Worm (Caenorhabditis elegans) whole organism, young adult: ENCODE measurements around the gene nuc-1.
A peak's percentile ranks its signal among the peaks of the same experiment; 100 is the strongest.

Experiments used
- B0336.3 ChIP-seq: fragments of 200-800 bp; sonication (Bioruptor generic); IDR thresholded peaks from 2 replicates; pipeline ENCODE4 v1.3.6; 2022; ENCODE audit warnings: missing genetic modification characterization, missing compliant biosample characterization
- C06A6.2 ChIP-seq: fragments of 200-800 bp; sonication (Bioruptor generic); conservative IDR thresholded peaks from 2 replicates; pipeline ENCODE4 v1.3.6; 2022; ENCODE audit warnings: missing genetic modification characterization, missing compliant biosample characterization
- D2030.7 ChIP-seq: fragments of 200-800 bp; sonication (Bioruptor generic); IDR thresholded peaks from 2 replicates; pipeline ENCODE4 v1.3.6; 2022; ENCODE audit warnings: missing genetic modification reagents, missing genetic modification characterization, missing compliant biosample characterization
- F22D6.2 ChIP-seq: sonication (generic microtip); optimal IDR thresholded peaks from 2 replicates; lab custom pipeline; 2016; ENCODE audit warnings: mild to moderate bottlenecking, missing genetic modification characterization, missing compliant biosample characterization
- F33H1.4 ChIP-seq: fragments of 200-800 bp; sonication (Bioruptor generic); IDR thresholded peaks from 2 replicates; pipeline ENCODE4 v1.3.6; 2022; ENCODE audit warnings: missing genetic modification reagents, missing genetic modification characterization, missing compliant biosample characterization
- K11D2.4 ChIP-seq: fragments of 200-800 bp; sonication (Bioruptor generic); IDR thresholded peaks from 2 replicates; pipeline ENCODE4 v1.3.6; 2022; ENCODE audit warnings: missing genetic modification reagents, missing genetic modification characterization, missing compliant biosample characterization
- aptf-3 ChIP-seq: fragments of 200-800 bp; sonication (Bioruptor generic); IDR thresholded peaks from 2 replicates; pipeline ENCODE4 v1.3.6; 2022; ENCODE audit warnings: missing genetic modification characterization, missing compliant biosample characterization
- atf-7 ChIP-seq: sonication (generic microtip); optimal IDR thresholded peaks from 2 replicates; lab custom pipeline; 2017; ENCODE audit warnings: mild to moderate bottlenecking, missing genetic modification characterization, missing compliant biosample characterization
- attf-3 ChIP-seq: fragments of 200-800 bp; sonication (Bioruptor generic); conservative IDR thresholded peaks from 2 replicates; pipeline ENCODE4 v1.3.6; 2022; ENCODE audit warnings: missing genetic modification reagents, missing genetic modification characterization, missing compliant biosample characterization
- attf-6 ChIP-seq: fragments of 200-800 bp; sonication (Bioruptor generic); IDR thresholded peaks from 2 replicates; pipeline ENCODE4 v1.3.6; 2022; ENCODE audit warnings: missing genetic modification reagents, missing genetic modification characterization, missing compliant biosample characterization
- bed-1 ChIP-seq: fragments of 200-800 bp; sonication (Bioruptor generic); IDR thresholded peaks from 2 replicates; pipeline ENCODE4 v1.3.6; 2022; ENCODE audit warnings: missing genetic modification reagents, missing genetic modification characterization, missing compliant biosample characterization
- cebp-1 ChIP-seq, 2 experiments: fragments of 200-800 bp in 1 of 2; sonication (Bioruptor generic) in 1 of 2; sonication (generic microtip) in 1 of 2; IDR thresholded peaks in 1 of 2; optimal IDR thresholded peaks in 1 of 2; 2 replicates each; pipeline versions ENCODE4 v1.3.6 to Lab custom; 2017 to 2022; ENCODE audit warnings: missing compliant biosample characterization in 2 of 2, missing genetic modification characterization in 2 of 2, mild to moderate bottlenecking in 1 of 2, missing genetic modification reagents in 1 of 2, moderate library complexity in 1 of 2
- ceh-100 ChIP-seq: fragments of 200-800 bp; sonication (Bioruptor generic); IDR thresholded peaks from 2 replicates; pipeline ENCODE4 v1.3.6; 2022; ENCODE audit warnings: missing genetic modification reagents, missing genetic modification characterization, missing compliant biosample characterization
- ceh-27 ChIP-seq: fragments of 200-800 bp; sonication (Bioruptor generic); optimal IDR thresholded peaks from 2 replicates; lab custom pipeline; 2018; ENCODE audit warnings: mild to moderate bottlenecking, missing genetic modification characterization, moderate library complexity, missing compliant biosample characterization
- ceh-79 ChIP-seq: sonication (generic microtip); optimal IDR thresholded peaks from 2 replicates; lab custom pipeline; 2017; ENCODE audit warnings: mild to moderate bottlenecking, missing genetic modification characterization, missing compliant biosample characterization
- dox-1 ChIP-seq: fragments of 200-800 bp; sonication (Bioruptor generic); IDR thresholded peaks from 2 replicates; pipeline ENCODE4 v1.3.6; 2022; ENCODE audit warnings: missing genetic modification reagents, missing genetic modification characterization, missing compliant biosample characterization
- dpl-1 ChIP-seq: fragments of 150-350 bp; optimal IDR thresholded peaks from 2 replicates; lab custom pipeline; 2014; ENCODE audit warnings: missing biosample characterization, missing genetic modification reagents, missing genetic modification characterization
- egl-44 ChIP-seq: fragments of 200-800 bp; sonication (Bioruptor generic); IDR thresholded peaks from 2 replicates; pipeline ENCODE4 v1.3.6; 2022; ENCODE audit warnings: missing genetic modification reagents, missing genetic modification characterization, missing compliant biosample characterization
- ets-4 ChIP-seq: fragments of 200-800 bp; sonication (Bioruptor generic); optimal IDR thresholded peaks from 2 replicates; lab custom pipeline; 2018; ENCODE audit warnings: mild to moderate bottlenecking, missing genetic modification characterization, missing compliant biosample characterization
- him-1 ChIP-seq: sonication (generic microtip); optimal IDR thresholded peaks from 2 replicates; lab custom pipeline; 2016; ENCODE audit warnings: missing genotype, missing genetic modification reagents, missing genetic modification characterization, missing compliant biosample characterization
- hmg-1.2 ChIP-seq: fragments of 200-800 bp; sonication (Bioruptor generic); IDR thresholded peaks from 2 replicates; pipeline ENCODE4 v1.3.6; 2022; ENCODE audit warnings: missing genetic modification reagents, missing genetic modification characterization, missing compliant biosample characterization
- let-526 ChIP-seq: fragments of 200-800 bp; sonication (Bioruptor generic); IDR thresholded peaks from 2 replicates; pipeline ENCODE4 v1.3.6; 2022; ENCODE audit warnings: missing genetic modification reagents, missing genetic modification characterization, missing compliant biosample characterization
- let-607 ChIP-seq, 2 experiments: fragments of 200-800 bp in 1 of 2; sonication (Bioruptor generic) in 1 of 2; sonication (generic microtip) in 1 of 2; optimal IDR thresholded peaks; 2 replicates each; lab custom pipeline; 2016 to 2018; ENCODE audit warnings: mild to moderate bottlenecking in 2 of 2, missing compliant biosample characterization in 2 of 2, missing genetic modification characterization in 2 of 2, moderate library complexity in 2 of 2, missing genotype in 1 of 2
- lin-26 ChIP-seq: fragments of 200-800 bp; sonication (Bioruptor generic); IDR thresholded peaks from 2 replicates; pipeline ENCODE4 v1.3.6; 2022; ENCODE audit warnings: missing genetic modification reagents, missing genetic modification characterization, missing compliant biosample characterization
- lir-1 ChIP-seq: fragments of 200-800 bp; sonication (Bioruptor generic); conservative IDR thresholded peaks from 2 replicates; pipeline ENCODE4 v1.3.6; 2022; ENCODE audit warnings: missing genetic modification reagents, missing genetic modification characterization, missing compliant biosample characterization
- nhr-179 ChIP-seq: sonication (generic microtip); optimal IDR thresholded peaks from 2 replicates; lab custom pipeline; 2016; ENCODE audit warnings: mild to moderate bottlenecking, missing genetic modification characterization, missing compliant biosample characterization
- nhr-27 ChIP-seq: fragments of 200-800 bp; sonication (Bioruptor generic); optimal IDR thresholded peaks from 2 replicates; lab custom pipeline; 2018; ENCODE audit warnings: mild to moderate bottlenecking, missing genetic modification characterization, moderate library complexity, missing compliant biosample characterization
- nhr-80 ChIP-seq: sonication (generic microtip); optimal IDR thresholded peaks from 2 replicates; lab custom pipeline; 2016; ENCODE audit warnings: missing genetic modification characterization, missing compliant biosample characterization
- nhr-90 ChIP-seq: sonication (generic microtip); optimal IDR thresholded peaks from 2 replicates; lab custom pipeline; 2016; ENCODE audit warnings: missing genotype, mild to moderate bottlenecking, missing genetic modification characterization, missing compliant biosample characterization
- pbrm-1 ChIP-seq: fragments of 200-800 bp; sonication (Bioruptor generic); IDR thresholded peaks from 2 replicates; pipeline ENCODE4 v1.3.6; 2022; ENCODE audit warnings: missing genetic modification reagents, missing genetic modification characterization, missing compliant biosample characterization
- pha-4 ChIP-seq: fragments of 150-350 bp; sonication (generic microtip); optimal IDR thresholded peaks from 2 replicates; lab custom pipeline; 2014; ENCODE audit warnings: missing biosample characterization, missing genetic modification reagents, missing genetic modification characterization
- rec-8 ChIP-seq, 2 experiments: sonication (generic microtip); optimal IDR thresholded peaks; 2 replicates each; lab custom pipeline; 2016; ENCODE audit warnings: mild to moderate bottlenecking in 2 of 2, missing genetic modification characterization in 2 of 2, missing genetic modification reagents in 2 of 2, missing genotype in 2 of 2, missing biosample characterization in 1 of 2, missing compliant biosample characterization in 1 of 2, moderate library complexity in 1 of 2
- repo-1 ChIP-seq: sonication (generic microtip); optimal IDR thresholded peaks from 2 replicates; lab custom pipeline; 2017; ENCODE audit warnings: mild to moderate bottlenecking, missing genetic modification characterization, missing compliant biosample characterization
- sdz-38 ChIP-seq: sonication (generic microtip); optimal IDR thresholded peaks from 2 replicates; lab custom pipeline; 2016; ENCODE audit warnings: missing genotype, missing genetic modification characterization, missing compliant biosample characterization
- snpc-4 ChIP-seq, 5 experiments: fragments of 150-350 bp in 1 of 5; sonication (generic microtip) in 4 of 5; optimal IDR thresholded peaks; 2 replicates each; lab custom pipeline; 2014 to 2018; ENCODE audit warnings: missing genetic modification characterization in 5 of 5, missing biosample characterization in 3 of 5, antibody characterized with exemption in 2 of 5, mild to moderate bottlenecking in 2 of 5, missing compliant biosample characterization in 2 of 5, missing genotype in 2 of 5, moderate library complexity in 2 of 5, missing genetic modification reagents in 1 of 5
- somi-1 ChIP-seq: fragments of 200-800 bp; sonication (Bioruptor generic); optimal IDR thresholded peaks from 2 replicates; lab custom pipeline; 2018; ENCODE audit warnings: mild to moderate bottlenecking, missing genetic modification characterization, missing compliant biosample characterization
- sptf-2 ChIP-seq: fragments of 200-800 bp; sonication (Bioruptor generic); optimal IDR thresholded peaks from 2 replicates; lab custom pipeline; 2018; ENCODE audit warnings: mild to moderate bottlenecking, missing genetic modification characterization, missing compliant biosample characterization
- unc-62 ChIP-seq: fragments of 150-350 bp; optimal IDR thresholded peaks from 2 replicates; lab custom pipeline; 2014; ENCODE audit warnings: missing biosample characterization, missing genetic modification reagents, missing genetic modification characterization
- xnd-1 ChIP-seq: sonication (generic microtip); optimal IDR thresholded peaks from 2 replicates; lab custom pipeline; 2016; ENCODE audit warnings: missing genotype, missing genetic modification reagents, missing genetic modification characterization, missing compliant biosample characterization
- zfh-2 ChIP-seq: fragments of 200-800 bp; sonication (Bioruptor generic); conservative IDR thresholded peaks from 2 replicates; pipeline ENCODE4 v1.3.6; 2022; ENCODE audit warnings: missing genetic modification reagents, missing genetic modification characterization, missing compliant biosample characterization
- ztf-26 ChIP-seq: sonication (generic microtip); optimal IDR thresholded peaks from 2 replicates; lab custom pipeline; 2017; ENCODE audit warnings: missing genetic modification characterization, missing compliant biosample characterization
- ztf-3 ChIP-seq: fragments of 200-800 bp; sonication (Bioruptor generic); optimal IDR thresholded peaks from 2 replicates; lab custom pipeline; 2018; ENCODE audit warnings: mild to moderate bottlenecking, missing genetic modification characterization, missing compliant biosample characterization

The nuc-1 gene

DNA sequence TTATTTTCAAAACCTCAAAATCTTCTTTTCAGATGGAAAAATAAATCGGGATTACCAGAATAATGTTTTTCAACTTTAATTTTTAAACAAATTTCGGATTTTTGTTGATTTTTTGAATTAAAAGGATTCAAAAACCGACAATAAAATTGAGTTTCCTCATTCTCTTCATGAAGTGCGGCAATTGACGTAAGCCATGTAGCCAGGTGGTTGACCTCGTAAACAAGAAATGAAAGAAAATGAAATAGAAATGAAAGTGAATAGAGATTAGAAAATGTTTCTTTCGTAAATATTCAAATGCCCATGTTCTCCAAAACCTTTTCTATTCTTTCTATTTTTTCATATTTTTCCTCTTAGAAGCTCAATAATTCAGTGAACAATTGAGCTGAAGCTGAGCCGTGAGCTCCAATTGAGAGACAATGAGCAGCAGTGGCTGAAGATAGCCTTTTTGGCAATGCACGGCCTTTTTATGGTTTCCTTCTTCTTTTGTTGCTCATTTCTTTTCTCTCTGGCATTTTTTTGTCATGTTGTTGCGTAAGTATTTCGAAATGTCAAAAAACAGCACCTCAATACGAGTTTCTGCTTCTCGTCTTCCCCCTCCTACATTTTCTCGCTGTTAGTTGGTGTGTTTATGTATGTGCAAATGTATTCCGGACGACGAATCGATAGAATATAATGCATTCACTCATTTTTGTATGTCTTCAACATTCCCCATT, 10.1 kb downstream of the nuc-1 start:
- TF ChIP-seq F22D6.2 (tag; lab: Kevin White, UChicago): no peak
- no peak for TF ChIP-seq ceh-100
- peak; percentile 42; the same call in 1 of the 2 replicates for TF ChIP-seq dox-1 (GFP tag; lab: Robert Waterston, UW)
- no peak for TF ChIP-seq F33H1.4 (GFP tag; lab: Robert Waterston, UW)
- TF ChIP-seq ztf-26 (tag; lab: Kevin White, UChicago): no peak
- TF ChIP-seq cebp-1 (GFP tag; IDR thresholded peaks at IDR 0.05; lab: Robert Waterston, UW): 0 out of 2 replicates have a peak, but pooled peaks have one; percentile 44
- TF ChIP-seq cebp-1 (tag; optimal IDR thresholded peaks at IDR 0.05; lab: Kevin White, UChicago): peak; percentile 88
- TF ChIP-seq dpl-1 (GFP tag; lab: Kevin White, UChicago): no peak
- TF ChIP-seq sdz-38: no peak
- TF ChIP-seq C06A6.2 (GFP tag; lab: Robert Waterston, UW): no peak
- TF ChIP-seq ztf-3: no peak
- no peak for TF ChIP-seq repo-1 (tag; lab: Kevin White, UChicago)
- no peak for TF ChIP-seq D2030.7
- TF ChIP-seq, all 124 proteins: peak for 2

DNA sequence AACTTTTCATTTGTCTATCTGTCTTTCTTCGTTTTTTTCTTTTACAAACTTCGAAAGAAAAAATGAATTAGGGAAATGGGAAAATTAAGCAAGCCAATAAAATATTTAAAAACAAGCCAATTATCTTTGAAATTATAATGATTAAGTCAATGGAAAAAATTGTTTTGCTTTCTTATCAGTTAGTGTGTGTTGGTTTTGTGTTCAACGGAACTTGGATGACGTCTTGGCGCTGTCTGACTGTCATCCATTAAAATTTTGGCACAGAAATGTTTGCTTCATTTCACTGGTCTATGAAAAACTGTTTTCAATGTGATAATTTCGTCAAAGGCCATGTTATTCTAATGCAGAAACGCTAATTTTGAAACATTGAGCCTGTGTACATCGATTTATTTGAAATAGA, 10.8 kb downstream of the nuc-1 start:
- TF ChIP-seq nhr-179 (tag; lab: Kevin White, UChicago): no peak
- TF ChIP-seq nhr-80 (tag; lab: Kevin White, UChicago): peak; percentile 46
- no peak for TF ChIP-seq egl-44 (GFP tag; lab: Robert Waterston, UW)
- TF ChIP-seq unc-62 (GFP tag; lab: Kevin White, UChicago): peak; percentile 41
- TF ChIP-seq aptf-3 (GFP tag; lab: Robert Waterston, UW): no peak
- no peak for TF ChIP-seq attf-3 (GFP tag; lab: Robert Waterston, UW)

DNA sequence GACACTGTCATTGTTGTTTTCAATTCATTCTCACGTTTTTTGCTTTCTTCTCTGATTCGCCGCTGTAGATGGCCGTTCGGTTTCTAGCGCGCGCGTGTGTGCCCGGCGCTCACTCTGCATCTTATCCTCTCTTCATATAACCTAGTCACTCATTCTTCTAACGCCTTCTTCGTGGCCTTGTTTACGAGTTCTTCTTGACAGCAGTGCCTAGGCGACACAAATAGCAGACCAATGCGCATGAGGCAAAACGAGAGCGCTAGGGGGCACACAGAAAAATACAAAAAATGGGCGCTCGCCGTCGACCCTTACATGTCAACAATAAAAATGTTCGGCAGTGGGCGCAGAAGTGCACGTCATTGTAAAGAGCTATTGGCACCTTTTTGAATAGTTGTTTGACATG, 11.4 kb downstream of the nuc-1 start:
- peak; percentile 88 for TF ChIP-seq nhr-80 (tag; lab: Kevin White, UChicago)
- TF ChIP-seq attf-6 (GFP tag; lab: Robert Waterston, UW): no peak
- TF ChIP-seq nhr-27: peak; percentile 28
- TF ChIP-seq pha-4 (tag; lab: Kevin White, UChicago): peak; percentile 19
- TF ChIP-seq nhr-90: peak; percentile 24
- TF ChIP-seq C06A6.2 (GFP tag; lab: Robert Waterston, UW): 0 out of 2 replicates have a peak, but pooled peaks have one; percentile 38
- no peak for TF ChIP-seq xnd-1 (tag; lab: Kevin White, UChicago)
- TF ChIP-seq ceh-27: peak; percentile 65
- TF ChIP-seq ceh-79 (tag; lab: Kevin White, UChicago): no peak
- TF ChIP-seq attf-3 (GFP tag; lab: Robert Waterston, UW): no peak
- TF ChIP-seq bed-1 (GFP tag; lab: Robert Waterston, UW): no peak
- peak; percentile 52; the same call in 1 of the 2 replicates for TF ChIP-seq K11D2.4
- no peak for TF ChIP-seq him-1 (tag; lab: Kevin White, UChicago)
- TF ChIP-seq somi-1 (GFP tag; lab: Kevin White, UChicago): peak; percentile 32
- 0 out of 2 replicates have a peak, but pooled peaks have one; percentile 40 for TF ChIP-seq pbrm-1
- peak; percentile 88 for TF ChIP-seq zfh-2 (GFP tag; lab: Robert Waterston, UW)
- peak; percentile 55 for TF ChIP-seq dox-1 (GFP tag; lab: Robert Waterston, UW)
- TF ChIP-seq rec-8 (tag; optimal IDR thresholded peaks at IDR 0.05; lab: Kevin White, UChicago): no peak
- TF ChIP-seq lir-1: 0 out of 2 replicates have a peak, but pooled peaks have one; percentile 18
- 0 out of 2 replicates have a peak, but pooled peaks have one; percentile 41 for TF ChIP-seq B0336.3 (GFP tag; lab: Robert Waterston, UW)
- TF ChIP-seq let-526: no peak
- TF ChIP-seq sptf-2 (GFP tag; lab: Kevin White, UChicago): no peak
- no peak for TF ChIP-seq ztf-3
- TF ChIP-seq snpc-4 (GFP tag; optimal IDR thresholded peaks at IDR 0.05; lab: Kevin White, UChicago): no peak
- TF ChIP-seq snpc-4 (tag; optimal IDR thresholded peaks at IDR 0.05; lab: Kevin White, UChicago): peak in 2 of 4 experiments; percentile 26 to 39
- 0 out of 2 replicates have a peak, but pooled peaks have one; percentile 48 for TF ChIP-seq lin-26
- TF ChIP-seq let-607 (tag; optimal IDR thresholded peaks at IDR 0.05; lab: Kevin White, UChicago): peak in 1 of 2 experiments; percentile 7
- peak; percentile 38; the same call in 1 of the 2 replicates for TF ChIP-seq hmg-1.2 (GFP tag; lab: Robert Waterston, UW)
- TF ChIP-seq ets-4: no peak
- TF ChIP-seq atf-7 (tag; lab: Kevin White, UChicago): peak; percentile 56
